Worm (Caenorhabditis elegans) whole organism, mixed stage, embryonic: Measurements from ENCODE around the gene F28A10.4.

ENCODE experiments used
- M03D4.4 ChIP-seq: sonication (generic microtip); optimal IDR thresholded peaks from 2 replicates; lab custom pipeline; 2017; ENCODE audit warnings: mild to moderate bottlenecking, missing genetic modification characterization, missing compliant biosample characterization
- bed-3 ChIP-seq: fragments of 200-800 bp; sonication (Bioruptor generic); optimal IDR thresholded peaks from 3 replicates; lab custom pipeline; 2018; ENCODE audit warnings: mild to moderate bottlenecking, missing genetic modification characterization, moderate library complexity, missing compliant biosample characterization
- blmp-1 ChIP-seq: fragments of 150-350 bp; optimal IDR thresholded peaks from 2 replicates; lab custom pipeline; 2014; ENCODE audit warnings: missing biosample characterization, missing genetic modification characterization
- ceh-39 ChIP-seq: fragments of 150-350 bp; optimal IDR thresholded peaks from 2 replicates; lab custom pipeline; 2014; ENCODE audit warnings: missing biosample characterization, missing genetic modification characterization
- ceh-43 ChIP-seq: fragments of 200-800 bp; sonication (Bioruptor generic); optimal IDR thresholded peaks from 2 replicates; lab custom pipeline; 2018; ENCODE audit warnings: mild to moderate bottlenecking, missing genetic modification characterization, moderate library complexity, missing compliant biosample characterization
- ceh-83 ChIP-seq: fragments of 200-800 bp; sonication (Bioruptor generic); optimal IDR thresholded peaks from 2 replicates; lab custom pipeline; 2018; ENCODE audit warnings: mild to moderate bottlenecking, missing genetic modification characterization, missing compliant biosample characterization
- ces-1 ChIP-seq: fragments of 150-350 bp; optimal IDR thresholded peaks from 2 replicates; lab custom pipeline; 2014; ENCODE audit warnings: missing biosample characterization, missing genetic modification reagents, missing genetic modification characterization
- drap-1 ChIP-seq: fragments of 200-800 bp; sonication (Bioruptor generic); optimal IDR thresholded peaks from 3 replicates; lab custom pipeline; 2018; ENCODE audit warnings: mild to moderate bottlenecking, missing genetic modification characterization, missing compliant biosample characterization
- elt-3 ChIP-seq: fragments of 150-350 bp; optimal IDR thresholded peaks from 2 replicates; lab custom pipeline; 2014; ENCODE audit warnings: missing biosample characterization, missing genetic modification characterization
- flh-1 ChIP-seq: fragments of 200-800 bp; sonication (Bioruptor generic); optimal IDR thresholded peaks from 2 replicates; lab custom pipeline; 2018; ENCODE audit warnings: mild to moderate bottlenecking, missing genetic modification characterization, moderate library complexity, missing compliant biosample characterization
- ham-2 ChIP-seq: fragments of 200-800 bp; sonication (Bioruptor generic); optimal IDR thresholded peaks from 2 replicates; lab custom pipeline; 2018; ENCODE audit warnings: mild to moderate bottlenecking, missing genetic modification characterization, missing compliant biosample characterization
- lin-13 ChIP-seq: fragments of 150-350 bp; optimal IDR thresholded peaks from 2 replicates; lab custom pipeline; 2014; ENCODE audit warnings: missing biosample characterization, missing genetic modification characterization
- lin-32 ChIP-seq: fragments of 200-800 bp; sonication (Bioruptor generic); optimal IDR thresholded peaks from 2 replicates; lab custom pipeline; 2018; ENCODE audit warnings: mild to moderate bottlenecking, missing genetic modification characterization, missing compliant biosample characterization
- lsy-2 ChIP-seq: fragments of 150-350 bp; optimal IDR thresholded peaks from 2 replicates; lab custom pipeline; 2014; ENCODE audit warnings: missing biosample characterization, missing genetic modification characterization
- mep-1 ChIP-seq: fragments of 150-350 bp; optimal IDR thresholded peaks from 2 replicates; lab custom pipeline; 2017; ENCODE audit warnings: missing biosample characterization, missing genetic modification reagents, missing genetic modification characterization, inconsistent platforms
- mls-2 ChIP-seq: sonication (generic microtip); optimal IDR thresholded peaks from 2 replicates; lab custom pipeline; 2016; ENCODE audit warnings: mild to moderate bottlenecking, missing genetic modification characterization, moderate library complexity, missing compliant biosample characterization
- nhr-12 ChIP-seq: fragments of 150-350 bp; optimal IDR thresholded peaks from 2 replicates; lab custom pipeline; 2014; ENCODE audit warnings: missing biosample characterization, missing genetic modification characterization
- nhr-2 ChIP-seq: fragments of 150-350 bp; optimal IDR thresholded peaks from 2 replicates; lab custom pipeline; 2014; ENCODE audit warnings: missing biosample characterization, missing genetic modification characterization
- nhr-28 ChIP-seq: fragments of 150-350 bp; optimal IDR thresholded peaks from 2 replicates; lab custom pipeline; 2014; ENCODE audit warnings: missing biosample characterization, missing genetic modification characterization
- nhr-76 ChIP-seq: sonication (generic microtip); optimal IDR thresholded peaks from 2 replicates; lab custom pipeline; 2017; ENCODE audit warnings: missing biosample characterization, missing genetic modification characterization
- sem-2 ChIP-seq: fragments of 200-800 bp; sonication (Bioruptor generic); optimal IDR thresholded peaks from 2 replicates; lab custom pipeline; 2018; ENCODE audit warnings: mild to moderate bottlenecking, missing genetic modification characterization, missing compliant biosample characterization
- snpc-4 ChIP-seq: fragments of 150-350 bp; optimal IDR thresholded peaks from 2 replicates; lab custom pipeline; 2014; ENCODE audit warnings: missing biosample characterization, missing genetic modification characterization
- sptf-1 ChIP-seq: sonication (generic microtip); optimal IDR thresholded peaks from 2 replicates; lab custom pipeline; 2017; ENCODE audit warnings: mild to moderate bottlenecking, missing genetic modification characterization, moderate library complexity, missing compliant biosample characterization
- tbx-8 ChIP-seq: fragments of 200-800 bp; sonication (Bioruptor generic); optimal IDR thresholded peaks from 2 replicates; lab custom pipeline; 2018; ENCODE audit warnings: mild to moderate bottlenecking, missing genetic modification characterization, moderate library complexity, missing compliant biosample characterization
- unc-120 ChIP-seq: sonication (generic microtip); optimal IDR thresholded peaks from 2 replicates; lab custom pipeline; 2017; ENCODE audit warnings: missing genetic modification characterization, missing compliant biosample characterization; ENCODE audit not compliant: poor library complexity, severe bottlenecking
- unc-39 ChIP-seq: fragments of 150-350 bp; optimal IDR thresholded peaks from 2 replicates; lab custom pipeline; 2014; ENCODE audit warnings: missing biosample characterization, missing genetic modification characterization
- zip-8 ChIP-seq: fragments of 150-350 bp; optimal IDR thresholded peaks from 2 replicates; lab custom pipeline; 2014; ENCODE audit warnings: missing biosample characterization, missing genetic modification characterization
- ztf-11 ChIP-seq: fragments of 150-350 bp; optimal IDR thresholded peaks from 2 replicates; lab custom pipeline; 2014; ENCODE audit warnings: missing biosample characterization, missing genetic modification characterization

Gene F28A10.4

ce11 chrII:843971-844370 is at the start of gene F28A10.4:
TSS of gene F28A10.4 (plus strand) at chrII:844271.
- TF ChIP-seq ham-2 (GFP tag; lab: Kevin White, UChicago): no peak
- no peak for TF ChIP-seq flh-1 (GFP tag; lab: Kevin White, UChicago)
- no peak for TF ChIP-seq ceh-43 (GFP tag; lab: Kevin White, UChicago)
- TF ChIP-seq lin-13 (tag; lab: Kevin White, UChicago): no peak
- no peak for TF ChIP-seq tbx-8
- TF ChIP-seq mep-1: no peak
- TF ChIP-seq bed-3: no peak
- no peak for TF ChIP-seq ztf-11
- no peak for TF ChIP-seq drap-1
- TF ChIP-seq nhr-12: no peak
- no peak for TF ChIP-seq lsy-2
- no peak for TF ChIP-seq mls-2 (tag; lab: Kevin White, UChicago)
- TF ChIP-seq sem-2 (GFP tag; lab: Kevin White, UChicago): no peak
- TF ChIP-seq snpc-4 (tag; lab: Kevin White, UChicago): no peak
- TF ChIP-seq unc-120 (tag; lab: Kevin White, UChicago): no peak
- no peak for TF ChIP-seq nhr-76 (tag; lab: Kevin White, UChicago)

ce11 chrII:796916-797315 is 47.2 kb upstream of the F28A10.4 start:
- no peak for TF ChIP-seq ztf-11
- no peak for TF ChIP-seq mls-2 (tag; lab: Kevin White, UChicago)
- TF ChIP-seq ceh-83 (GFP tag; lab: Kevin White, UChicago): no peak
- no peak for TF ChIP-seq nhr-76 (tag; lab: Kevin White, UChicago)
- no peak for TF ChIP-seq ceh-39 (tag; lab: Kevin White, UChicago)
- TF ChIP-seq M03D4.4 (tag; lab: Kevin White, UChicago): no peak
- no peak for TF ChIP-seq nhr-12
- no peak for TF ChIP-seq unc-39 (tag; lab: Kevin White, UChicago)
- no peak for TF ChIP-seq snpc-4 (tag; lab: Kevin White, UChicago)
- TF ChIP-seq zip-8: no peak
- TF ChIP-seq lin-13 (tag; lab: Kevin White, UChicago): no peak
- TF ChIP-seq blmp-1 (tag; lab: Kevin White, UChicago): no peak
- TF ChIP-seq tbx-8: no peak

- TF ChIP-seq nhr-2 (tag; lab: Kevin White, UChicago) (no peak), elt-3 (tag; lab: Kevin White, UChicago) (no peak), snpc-4 (tag; lab: Kevin White, UChicago) (no peak), bed-3 (no peak), zip-8 (no peak), ceh-43 (GFP tag; lab: Kevin White, UChicago) (no peak), unc-39 (tag; lab: Kevin White, UChicago) (no peak), mep-1 (no peak), unc-120 (tag; lab: Kevin White, UChicago) (no peak), tbx-8 (no peak), lin-32 (GFP tag; lab: Kevin White, UChicago) (no peak), nhr-28 (tag; lab: Kevin White, UChicago) (no peak), flh-1 (GFP tag; lab: Kevin White, UChicago) (no peak)
- TF ChIP-seq, all 35 proteins: peak for 0
Measured at ce11 chrII:797445-797844, 46.6 kb upstream of the F28A10.4 start.

ce11 chrII:799700-800099 is 44.4 kb upstream of the F28A10.4 start, which contains the start of gene F46F5.14:
TSS of gene F46F5.14 (plus strand) at chrII:800000.
- TF ChIP-seq elt-3 (tag; lab: Kevin White, UChicago) (no peak), mls-2 (tag; lab: Kevin White, UChicago) (no peak), ceh-43 (GFP tag; lab: Kevin White, UChicago) (no peak), flh-1 (GFP tag; lab: Kevin White, UChicago) (no peak), unc-39 (tag; lab: Kevin White, UChicago) (no peak), ceh-83 (GFP tag; lab: Kevin White, UChicago) (no peak), ces-1 (GFP tag; lab: Kevin White, UChicago) (no peak)

- no peak for TF ChIP-seq nhr-12
- TF ChIP-seq sem-2 (GFP tag; lab: Kevin White, UChicago): no peak
- TF ChIP-seq mls-2 (tag; lab: Kevin White, UChicago): no peak
- no peak for TF ChIP-seq mep-1
- TF ChIP-seq zip-8: no peak
- no peak for TF ChIP-seq flh-1 (GFP tag; lab: Kevin White, UChicago)
- TF ChIP-seq tbx-8: no peak
- no peak for TF ChIP-seq lin-13 (tag; lab: Kevin White, UChicago)
- TF ChIP-seq, all 35 proteins: peak for 0
Measured at ce11 chrII:803009-803408, 41.1 kb upstream of the F28A10.4 start, which contains the start of gene F46F5.13. TSS of gene F46F5.13 (plus strand) at chrII:803309.

ce11 chrII:808457-808856 is 35.6 kb upstream of the F28A10.4 start, which contains the start of gene F46F5.11:
TSS of gene F46F5.11 (plus strand) at chrII:808757.
- TF ChIP-seq sem-2 (GFP tag; lab: Kevin White, UChicago): no peak
- no peak for TF ChIP-seq mep-1
- TF ChIP-seq bed-3: no peak
- no peak for TF ChIP-seq zip-8
- TF ChIP-seq unc-39 (tag; lab: Kevin White, UChicago): no peak
- no peak for TF ChIP-seq blmp-1 (tag; lab: Kevin White, UChicago)
- no peak for TF ChIP-seq tbx-8
- TF ChIP-seq mls-2 (tag; lab: Kevin White, UChicago): no peak
- TF ChIP-seq ceh-43 (GFP tag; lab: Kevin White, UChicago): no peak
- TF ChIP-seq lin-13 (tag; lab: Kevin White, UChicago): no peak
- TF ChIP-seq nhr-12: no peak
- TF ChIP-seq nhr-28 (tag; lab: Kevin White, UChicago): no peak
- TF ChIP-seq drap-1: no peak
- no peak for TF ChIP-seq M03D4.4 (tag; lab: Kevin White, UChicago)
- TF ChIP-seq elt-3 (tag; lab: Kevin White, UChicago): no peak
- no peak for TF ChIP-seq sptf-1 (tag; lab: Kevin White, UChicago)
